Worm (Caenorhabditis elegans) whole organism, late embryonic: ENCODE measurements around the gene lips-2.
"Not testable (repeated sequence)": the region's sequence is repeated elsewhere in the genome, so short reads cannot be mapped to it uniquely, and the experiment has no call there.

Experiments
- C08G9.2 ChIP-seq: sonication (generic microtip); optimal IDR thresholded peaks from 2 replicates; lab custom pipeline; 2016; ENCODE audit warnings: mild to moderate bottlenecking, missing genetic modification characterization, moderate library complexity, missing compliant biosample characterization
- C38D4.7 ChIP-seq: fragments of 200-800 bp; sonication (Bioruptor generic); optimal IDR thresholded peaks from 2 replicates; lab custom pipeline; 2018; ENCODE audit warnings: mild to moderate bottlenecking, missing genetic modification characterization, moderate library complexity, missing compliant biosample characterization
- F13H6.1 ChIP-seq: sonication (generic microtip); optimal IDR thresholded peaks from 2 replicates; lab custom pipeline; 2016; ENCODE audit warnings: missing genetic modification characterization, missing compliant biosample characterization
- K02D7.2 ChIP-seq: sonication (generic microtip); optimal IDR thresholded peaks from 2 replicates; lab custom pipeline; 2017; ENCODE audit warnings: mild to moderate bottlenecking, missing genetic modification characterization, missing compliant biosample characterization
- K09A11.1 ChIP-seq: sonication (generic microtip); optimal IDR thresholded peaks from 2 replicates; lab custom pipeline; 2017; ENCODE audit warnings: antibody characterized with exemption, mild to moderate bottlenecking, missing genetic modification characterization, missing compliant biosample characterization; ENCODE audit not compliant: insufficient read depth
- Y22D7AL.16 ChIP-seq: sonication (generic microtip); optimal IDR thresholded peaks from 2 replicates; lab custom pipeline; 2016; ENCODE audit warnings: missing genetic modification characterization, missing compliant biosample characterization
- ceh-18 ChIP-seq: sonication (generic microtip); optimal IDR thresholded peaks from 2 replicates; lab custom pipeline; 2016; ENCODE audit warnings: missing genetic modification characterization, missing compliant biosample characterization
- ceh-24 ChIP-seq: sonication (generic microtip); optimal IDR thresholded peaks from 2 replicates; lab custom pipeline; 2016; ENCODE audit warnings: mild to moderate bottlenecking, missing genetic modification characterization, missing compliant biosample characterization
- ceh-31 ChIP-seq: sonication (generic microtip); optimal IDR thresholded peaks from 2 replicates; lab custom pipeline; 2016; ENCODE audit warnings: missing genetic modification characterization, missing compliant biosample characterization
- ceh-45 ChIP-seq: fragments of 200-800 bp; sonication (Bioruptor generic); IDR thresholded peaks from 2 replicates; pipeline ENCODE4 v1.3.6; 2022; ENCODE audit warnings: missing genetic modification reagents, missing genetic modification characterization, missing compliant biosample characterization
- ceh-6 ChIP-seq: fragments of 200-800 bp; sonication (Bioruptor generic); optimal IDR thresholded peaks from 2 replicates; lab custom pipeline; 2018; ENCODE audit warnings: mild to moderate bottlenecking, missing genetic modification characterization, missing compliant biosample characterization
- dmd-4 ChIP-seq: sonication (generic microtip); optimal IDR thresholded peaks from 2 replicates; lab custom pipeline; 2016; ENCODE audit warnings: borderline replicate concordance, missing genetic modification characterization, missing compliant biosample characterization
- elt-2 ChIP-seq: sonication (generic microtip); optimal IDR thresholded peaks from 2 replicates; lab custom pipeline; 2016; ENCODE audit warnings: missing genetic modification reagents, missing genetic modification characterization, missing compliant biosample characterization
- ets-4 ChIP-seq: sonication (generic microtip); optimal IDR thresholded peaks from 2 replicates; lab custom pipeline; 2016; ENCODE audit warnings: missing genetic modification characterization, missing compliant biosample characterization
- fax-1 ChIP-seq: sonication (generic microtip); optimal IDR thresholded peaks from 2 replicates; lab custom pipeline; 2016; ENCODE audit warnings: missing genotype, missing genetic modification characterization, missing compliant biosample characterization
- fkh-10 ChIP-seq: fragments of 150-350 bp; optimal IDR thresholded peaks from 2 replicates; lab custom pipeline; 2014; ENCODE audit warnings: missing biosample characterization, missing genetic modification reagents, missing genetic modification characterization
- fkh-6 ChIP-seq: sonication (generic microtip); optimal IDR thresholded peaks from 2 replicates; lab custom pipeline; 2016; ENCODE audit warnings: missing genetic modification characterization, missing compliant biosample characterization
- hlh-15 ChIP-seq: sonication (generic microtip); optimal IDR thresholded peaks from 2 replicates; lab custom pipeline; 2016; ENCODE audit warnings: missing genetic modification characterization, missing compliant biosample characterization
- hlh-30 ChIP-seq: sonication (generic microtip); optimal IDR thresholded peaks from 2 replicates; lab custom pipeline; 2017; ENCODE audit warnings: antibody characterized with exemption, missing genetic modification characterization, missing compliant biosample characterization; ENCODE audit not compliant: insufficient read depth
- hlh-8 ChIP-seq: sonication (generic microtip); optimal IDR thresholded peaks from 2 replicates; lab custom pipeline; 2016; ENCODE audit warnings: missing genotype, missing genetic modification characterization, missing compliant biosample characterization
- lin-11 ChIP-seq: fragments of 200-800 bp; sonication (Bioruptor generic); optimal IDR thresholded peaks from 2 replicates; lab custom pipeline; 2018; ENCODE audit warnings: mild to moderate bottlenecking, missing genetic modification characterization, missing compliant biosample characterization
- mec-3 ChIP-seq: sonication (generic microtip); optimal IDR thresholded peaks from 2 replicates; lab custom pipeline; 2016; ENCODE audit warnings: borderline replicate concordance, missing genetic modification characterization, missing compliant biosample characterization
- nfya-1 ChIP-seq: sonication (generic microtip); optimal IDR thresholded peaks from 2 replicates; lab custom pipeline; 2017; ENCODE audit warnings: missing genetic modification characterization, mild to moderate bottlenecking, missing compliant biosample characterization, antibody characterized with exemption, moderate library complexity
- odd-2 ChIP-seq: sonication (generic microtip); optimal IDR thresholded peaks from 2 replicates; lab custom pipeline; 2017; ENCODE audit warnings: antibody characterized with exemption, mild to moderate bottlenecking, missing genetic modification characterization, missing compliant biosample characterization
- pax-1 ChIP-seq: fragments of 150-350 bp; optimal IDR thresholded peaks from 2 replicates; lab custom pipeline; 2014; ENCODE audit warnings: missing biosample characterization, missing genetic modification characterization
- pqm-1 ChIP-seq: sonication (generic microtip); optimal IDR thresholded peaks from 2 replicates; lab custom pipeline; 2016; ENCODE audit warnings: missing genetic modification characterization, missing compliant biosample characterization
- rnt-1 ChIP-seq: sonication (generic microtip); optimal IDR thresholded peaks from 2 replicates; lab custom pipeline; 2016; ENCODE audit warnings: missing genetic modification characterization, missing compliant biosample characterization
- sdc-2 ChIP-seq: sonication (generic microtip); optimal IDR thresholded peaks from 2 replicates; lab custom pipeline; 2016; ENCODE audit warnings: missing genotype, missing genetic modification characterization, missing compliant biosample characterization
- sox-2 ChIP-seq: fragments of 200-800 bp; sonication (Bioruptor generic); IDR thresholded peaks from 2 replicates; pipeline ENCODE4 v1.3.6; 2022; ENCODE audit warnings: missing genetic modification reagents, missing genetic modification characterization, missing compliant biosample characterization
- sox-4 ChIP-seq: sonication (generic microtip); optimal IDR thresholded peaks from 2 replicates; lab custom pipeline; 2017; ENCODE audit warnings: mild to moderate bottlenecking, missing genetic modification characterization, inconsistent platforms, missing compliant biosample characterization
- syd-9 ChIP-seq: sonication (generic microtip); optimal IDR thresholded peaks from 2 replicates; lab custom pipeline; 2016; ENCODE audit warnings: mild to moderate bottlenecking, missing genetic modification characterization, moderate library complexity, missing compliant biosample characterization
- unc-42 ChIP-seq: sonication (generic microtip); optimal IDR thresholded peaks from 2 replicates; lab custom pipeline; 2016; ENCODE audit warnings: missing genotype, missing genetic modification characterization, missing compliant biosample characterization
- zip-5 ChIP-seq: sonication (generic microtip); optimal IDR thresholded peaks from 2 replicates; lab custom pipeline; 2016; ENCODE audit warnings: missing genetic modification characterization, missing compliant biosample characterization

The lips-2 gene

DNA sequence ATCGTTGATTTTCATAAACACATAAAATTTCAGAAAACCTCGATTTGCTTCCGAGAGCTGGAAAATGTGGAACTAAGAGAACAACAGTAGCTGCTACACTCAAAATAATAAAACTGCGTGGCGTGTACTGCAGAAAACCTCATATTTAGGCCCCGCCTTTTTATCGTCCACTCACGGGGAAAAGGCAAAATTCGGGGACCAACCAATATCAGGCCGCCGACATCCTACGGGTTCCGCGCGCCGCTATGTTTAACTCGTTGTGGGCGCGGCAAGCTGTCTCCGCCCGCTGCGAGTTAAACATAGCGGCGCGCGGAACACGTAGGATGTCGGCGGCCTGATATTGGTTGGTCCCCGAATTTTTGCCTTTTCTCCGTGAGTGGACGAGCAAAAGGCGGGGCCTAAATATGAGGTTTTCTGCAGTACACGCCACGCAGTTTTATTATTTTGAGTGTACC is 22.5 kb downstream of the lips-2 start, which contains the start of gene F17A2.16:
TSS of gene F17A2.16 (plus strand) at position 405 of the 455 bp plus-strand sequence.
- not testable (repeated sequence) for TF ChIP-seq K02D7.2, Y22D7AL.16, dmd-4 (tag; lab: Kevin White, UChicago)

DNA sequence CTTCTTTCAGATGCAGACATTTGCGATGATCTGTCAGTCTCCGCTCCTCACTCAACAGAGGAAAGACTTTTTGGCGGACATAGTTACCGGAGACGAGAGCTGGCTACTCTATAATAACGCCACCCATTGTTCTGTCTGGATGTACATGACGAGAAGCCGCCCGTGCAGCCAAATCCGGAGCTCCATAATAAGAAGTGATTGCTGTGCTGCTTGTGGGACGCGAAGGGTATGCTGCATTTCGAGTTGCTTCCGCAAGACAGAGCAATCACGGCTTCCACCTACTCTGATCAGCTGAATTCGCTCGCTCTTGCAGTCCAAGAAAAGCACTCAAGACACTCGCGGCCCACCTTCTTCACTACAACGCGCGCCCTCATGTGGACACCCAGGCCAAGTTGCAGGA is 28.2 kb downstream of the lips-2 start:
- TF ChIP-seq C08G9.2 (tag; lab: Kevin White, UChicago), result no peak
- no peak for TF ChIP-seq ets-4 (tag; lab: Kevin White, UChicago)
- TF ChIP-seq unc-42 (tag; lab: Kevin White, UChicago), result no peak
- TF ChIP-seq mec-3, result no peak
- TF ChIP-seq hlh-8 (tag; lab: Kevin White, UChicago), result no peak
- TF ChIP-seq fax-1 (tag; lab: Kevin White, UChicago), result no peak
- TF ChIP-seq K09A11.1 (tag; lab: Kevin White, UChicago), result no peak
- no peak for TF ChIP-seq ceh-18 (tag; lab: Kevin White, UChicago)
- TF ChIP-seq K02D7.2 (tag; lab: Kevin White, UChicago), result no peak
- TF ChIP-seq ceh-24 (tag; lab: Kevin White, UChicago), result no peak
- no peak for TF ChIP-seq C38D4.7 (GFP tag; lab: Kevin White, UChicago)
- TF ChIP-seq syd-9, result no peak
- TF ChIP-seq odd-2, result no peak
- TF ChIP-seq lin-11 (tag; lab: Kevin White, UChicago), result no peak
- TF ChIP-seq pax-1 (tag; lab: Kevin White, UChicago), result no peak
- no peak for TF ChIP-seq zip-5
- TF ChIP-seq sox-2 (GFP tag; lab: Robert Waterston, UW), result no peak
- no peak for TF ChIP-seq ceh-45 (GFP tag; lab: Robert Waterston, UW)
- no peak for TF ChIP-seq F13H6.1 (tag; lab: Kevin White, UChicago)

DNA sequence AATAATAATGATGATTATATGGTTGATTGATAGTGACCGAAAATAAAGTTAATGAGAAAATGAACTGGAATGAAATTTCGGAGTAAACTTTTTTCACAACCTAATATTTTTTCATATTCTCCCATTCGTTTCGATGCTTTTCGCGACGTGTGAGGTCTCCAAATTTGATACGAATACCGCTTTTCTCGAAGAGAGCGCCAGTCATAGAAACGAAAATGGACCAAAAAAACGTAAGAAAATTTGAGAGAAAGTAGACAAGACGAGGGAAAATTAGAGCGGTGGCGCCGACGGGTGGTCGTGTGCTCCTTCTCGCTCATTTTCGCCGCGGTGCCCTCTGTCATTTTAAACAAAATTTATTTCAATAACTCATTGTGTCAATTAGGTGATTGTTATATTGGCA is 28.8 kb downstream of the lips-2 start:
- TF ChIP-seq hlh-15 (tag; lab: Kevin White, UChicago) (no peak), hlh-30 (tag; lab: Kevin White, UChicago) (no peak)

DNA sequence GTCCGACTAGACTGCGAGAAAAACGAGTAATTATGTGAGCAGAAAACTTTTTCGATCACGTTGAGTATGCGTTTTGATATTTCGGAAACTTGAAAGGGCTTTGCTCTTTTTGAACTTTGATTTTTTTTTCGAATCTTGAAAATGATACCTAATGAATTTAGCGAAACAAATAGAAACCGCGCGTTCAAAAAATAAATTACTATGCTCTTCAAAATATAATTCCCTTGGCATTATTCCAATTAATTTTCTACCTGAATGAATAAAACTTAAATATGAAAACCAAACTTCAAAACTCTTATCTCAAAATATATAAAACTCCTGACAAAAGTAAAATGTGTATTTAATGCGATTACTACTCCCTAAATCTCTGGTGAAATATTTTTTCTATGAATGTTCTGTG is 29.7 kb downstream of the lips-2 start, which contains the start of gene xtr-2:
TSS of gene xtr-2 (plus strand) at position 301 of the 400 bp plus-strand sequence.
- TF ChIP-seq zip-5 (no peak), ceh-45 (GFP tag; lab: Robert Waterston, UW) (no peak), ceh-6 (no peak), K02D7.2 (tag; lab: Kevin White, UChicago) (no peak), nfya-1 (no peak), rnt-1 (tag; lab: Kevin White, UChicago) (no peak), lin-11 (tag; lab: Kevin White, UChicago) (no peak), fkh-10 (GFP tag; lab: Kevin White, UChicago) (no peak), sox-4 (no peak), fkh-6 (tag; lab: Kevin White, UChicago) (no peak)

DNA sequence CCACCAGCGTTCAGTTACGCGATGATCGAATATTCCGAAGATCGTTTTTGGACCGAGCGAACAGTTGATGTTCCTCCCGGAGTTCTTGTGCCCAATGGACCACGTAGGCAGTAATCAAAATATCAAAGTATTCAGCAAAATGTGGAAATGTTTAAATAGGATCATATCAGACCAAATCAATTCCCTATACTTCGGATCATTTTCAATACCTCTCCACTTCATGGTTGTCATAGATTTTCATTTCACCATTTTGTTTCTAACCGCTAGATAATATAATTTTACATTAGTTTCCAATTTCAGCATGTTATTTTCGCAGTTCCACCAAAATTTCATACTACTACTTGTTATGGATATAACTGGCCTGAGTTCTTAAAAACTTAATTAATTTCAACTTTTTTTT is 32.0 kb downstream of the lips-2 start:
- no peak for TF ChIP-seq hlh-8 (tag; lab: Kevin White, UChicago)
- TF ChIP-seq elt-2 (tag; lab: Kevin White, UChicago), result no peak
- TF ChIP-seq sox-4, result no peak
- no peak for TF ChIP-seq zip-5
- no peak for TF ChIP-seq pqm-1
- no peak for TF ChIP-seq ceh-31 (tag; lab: Kevin White, UChicago)
- no peak for TF ChIP-seq sdc-2 (tag; lab: Kevin White, UChicago)
